Worm (Caenorhabditis elegans) whole organism, L2 larva: Measurements from ENCODE around the gene hsp-110.

Source experiments
- ZK546.5 ChIP-seq: sonication (generic microtip); optimal IDR thresholded peaks from 2 replicates; lab custom pipeline; 2017; ENCODE audit warnings: missing biosample characterization, missing genetic modification characterization
- blmp-1 ChIP-seq: sonication (generic microtip); optimal IDR thresholded peaks from 2 replicates; lab custom pipeline; 2017; ENCODE audit warnings: missing genetic modification characterization, mild to moderate bottlenecking, missing compliant biosample characterization, antibody characterized with exemption, moderate library complexity; ENCODE audit not compliant: insufficient read depth
- nhr-12 ChIP-seq: fragments of 150-350 bp; optimal IDR thresholded peaks from 2 replicates; lab custom pipeline; 2014; ENCODE audit warnings: missing biosample characterization, missing genetic modification characterization
- nhr-23 ChIP-seq: fragments of 150-350 bp; optimal IDR thresholded peaks from 2 replicates; lab custom pipeline; 2014; ENCODE audit warnings: missing biosample characterization, missing genetic modification reagents, missing genetic modification characterization

DNA sequence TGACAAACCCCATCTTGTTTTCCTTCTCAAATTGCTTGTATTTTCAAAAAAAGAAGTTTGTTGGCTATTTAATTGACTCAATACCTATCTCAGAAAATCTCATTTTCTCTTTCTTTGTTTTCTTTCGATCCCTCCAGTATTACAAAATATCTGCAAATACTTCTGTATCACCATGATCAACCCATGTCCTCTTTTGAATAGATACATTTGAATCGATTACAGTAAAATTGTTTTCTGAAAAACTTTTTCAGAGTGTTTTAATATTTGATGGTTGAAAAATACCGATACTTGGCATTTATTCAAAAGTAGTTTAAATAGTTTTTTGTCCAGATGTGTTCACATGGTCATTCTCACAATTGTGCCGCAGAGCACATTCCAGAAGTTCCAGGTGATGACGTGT is 37.5 kb downstream of the hsp-110 start, which contains the start of gene ZK353.9:
- TF ChIP-seq ZK546.5 (tag; lab: Kevin White, UChicago) (no peak), nhr-12 (no peak), blmp-1 (tag; lab: Kevin White, UChicago) (no peak), nhr-23 (no peak)
